Fruit fly (Drosophila melanogaster): Measurements from ENCODE around the gene CG31789.

Gene CG31789

DNA sequence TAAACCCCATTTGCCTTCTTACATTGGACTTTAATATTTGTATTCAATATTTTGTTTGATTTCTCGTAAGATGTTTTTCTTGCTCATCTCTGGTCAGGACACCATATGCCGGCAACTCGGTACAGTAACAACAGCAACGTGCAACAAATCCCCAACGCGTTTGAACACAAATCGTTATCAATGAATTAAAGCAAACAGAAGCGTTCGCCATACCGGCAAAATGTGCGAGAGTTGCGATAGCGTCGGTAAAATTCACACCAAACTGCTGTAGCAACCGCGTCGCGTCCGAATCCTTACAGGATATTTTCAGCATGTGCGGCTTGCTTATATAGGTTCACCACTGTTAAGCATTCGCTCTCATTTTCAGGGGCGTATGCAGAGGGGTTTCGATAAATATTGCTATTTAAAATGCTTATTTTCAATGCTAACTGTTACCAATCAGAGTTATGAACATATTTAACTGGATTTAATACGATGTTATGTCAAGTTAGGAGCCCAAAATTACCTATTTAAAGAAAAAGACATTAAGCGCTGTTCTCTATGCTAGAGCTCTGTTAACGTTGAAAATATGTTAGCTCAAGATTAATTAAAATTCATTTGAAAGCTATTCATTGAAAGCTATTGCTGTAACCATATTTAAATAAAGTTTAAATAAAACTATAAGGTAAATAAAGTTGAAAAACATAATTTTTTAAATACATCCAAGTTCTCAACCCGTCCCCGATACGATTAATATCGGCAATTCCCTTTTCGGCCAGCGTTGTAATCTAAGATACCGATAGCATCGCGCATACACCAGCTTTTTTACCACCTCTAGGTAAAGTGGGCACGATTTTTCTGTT, 15.4 kb upstream of the CG31789 start, which contains the start of the genes Pde11 and CG15160 (continued):
- TF ChIP-seq CG7357 (GFP tag; IDR thresholded peaks at IDR 0.05) (no peak), grn (GFP tag; optimal IDR thresholded peaks at IDR 0.05) (no peak), crol (GFP tag; IDR thresholded peaks at IDR 0.05) (no peak), gro (GFP tag; optimal IDR thresholded peaks at IDR 0.05) (no peak), disco-r (GFP tag; optimal IDR thresholded peaks at IDR 0.05) (no peak), hbn (GFP tag; IDR thresholded peaks at IDR 0.05; ENCODE audit: partially characterized antibody) (peak; percentile 92), MESR4 (GFP tag; optimal IDR thresholded peaks at IDR 0.05) (no peak), luna (GFP tag; optimal IDR thresholded peaks at IDR 0.05) (no peak), CG15696 (tag; optimal IDR thresholded peaks at IDR 0.05) (peak; percentile 8), slou (GFP tag; optimal IDR thresholded peaks at IDR 0.05) (no peak), z (GFP tag; IDR thresholded peaks at IDR 0.05) (no peak), CG10654 (GFP tag; optimal IDR thresholded peaks at IDR 0.05) (no peak), zen2 (GFP tag; IDR thresholded peaks at IDR 0.05; ENCODE audit: partially characterized antibody) (peak; percentile 94), Doc3 (GFP tag; IDR thresholded peaks at IDR 0.05; ENCODE audit: partially characterized antibody) (peak; percentile 95), Sox102F (GFP tag; optimal IDR thresholded peaks at IDR 0.05) (no peak), CG11560 (tag; IDR thresholded peaks at IDR 0.05) (peak; percentile 21; the same call in 1 of the 3 replicates), CG12104 (GFP tag; optimal IDR thresholded peaks at IDR 0.05) (no peak), lmd (GFP tag; IDR thresholded peaks at IDR 0.05) (peak; percentile 22; the same call in 1 of the 2 replicates), Xbp1 (GFP tag; optimal IDR thresholded peaks at IDR 0.05) (peak; percentile 5), Hr39 (optimal IDR thresholded peaks at IDR 0.05) (no peak), Opbp (GFP tag; IDR thresholded peaks at IDR 0.05; ENCODE audit: partially characterized antibody) (peak; percentile 99), CkIIα-i1 (GFP tag; IDR thresholded peaks at IDR 0.05) (no peak), Dp (GFP tag; optimal IDR thresholded peaks at IDR 0.05) (peak; percentile 61), D19A (tag; optimal IDR thresholded peaks at IDR 0.05) (no peak), CG2712 (tag; optimal IDR thresholded peaks at IDR 0.05) (no peak), H2.0 (GFP tag; IDR thresholded peaks at IDR 0.05) (no peak), HHEX (GFP tag; optimal IDR thresholded peaks at IDR 0.05) (no peak), CG5245 (GFP tag; optimal IDR thresholded peaks at IDR 0.05) (no peak), Fer2 (tag; optimal IDR thresholded peaks at IDR 0.05) (no peak), CG32532 (GFP tag; IDR thresholded peaks at IDR 0.05) (peak; percentile 60; the same call in 1 of the 2 replicates), CG4424 (GFP tag; optimal IDR thresholded peaks at IDR 0.05) (peak; percentile 50), Dfd (GFP tag; optimal IDR thresholded peaks at IDR 0.05) (no peak), Hmx (GFP tag; optimal IDR thresholded peaks at IDR 0.05) (no peak), Gsc (GFP tag; IDR thresholded peaks at IDR 0.05) (no peak), CG1603 (tag; optimal IDR thresholded peaks at IDR 0.05) (peak; percentile 74), Poxn (GFP tag; IDR thresholded peaks at IDR 0.05) (no peak), aop (GFP tag; IDR thresholded peaks at IDR 0.05) (no peak), crc (GFP tag; optimal IDR thresholded peaks at IDR 0.05) (no peak), Sry-β (GFP tag; optimal IDR thresholded peaks at IDR 0.05) (no peak), p53 (GFP tag; optimal IDR thresholded peaks at IDR 0.05) (no peak), zfh2 (GFP tag; optimal IDR thresholded peaks at IDR 0.05) (peak; percentile 10), gfzf (GFP tag; optimal IDR thresholded peaks at IDR 0.05) (peak; percentile 50), Spps (tag; optimal IDR thresholded peaks at IDR 0.05) (no peak), tap (tag; optimal IDR thresholded peaks at IDR 0.05) (no peak), CG11247 (GFP tag; IDR thresholded peaks at IDR 0.05) (no peak), cwo (GFP tag; optimal IDR thresholded peaks at IDR 0.05) (no peak), tll (GFP tag; optimal IDR thresholded peaks at IDR 0.05) (peak in 1 of 2 experiments; percentile 73), Aef1 (GFP tag; IDR thresholded peaks at IDR 0.05) (no peak), CG31388 (GFP tag; optimal IDR thresholded peaks at IDR 0.05) (no peak), Pdp1 (GFP tag; optimal IDR thresholded peaks at IDR 0.05) (no peak)
